Worm (Caenorhabditis elegans) whole organism, L1 larva: ENCODE measurements around the gene cya-2.

Source experiments
- ama-1 ChIP-seq: fragments of 150-350 bp; optimal IDR thresholded peaks from 2 replicates; lab custom pipeline; 2014
- mdl-1 ChIP-seq, 2 experiments: fragments of 150-350 bp; optimal IDR thresholded peaks; 2 replicates each; lab custom pipeline; 2014 to 2017; ENCODE audit warnings: missing biosample characterization in 2 of 2, missing genetic modification characterization in 2 of 2, inconsistent platforms in 1 of 2
- nhr-76 ChIP-seq: sonication (generic microtip); optimal IDR thresholded peaks from 2 replicates; lab custom pipeline; 2017; ENCODE audit warnings: missing biosample characterization, missing genetic modification characterization
- nhr-84 ChIP-seq: sonication (generic microtip); optimal IDR thresholded peaks from 2 replicates; lab custom pipeline; 2017; ENCODE audit warnings: missing biosample characterization, missing genetic modification characterization
- sox-4 ChIP-seq: sonication (generic microtip); optimal IDR thresholded peaks from 2 replicates; lab custom pipeline; 2016; ENCODE audit warnings: missing genetic modification characterization, missing compliant biosample characterization

DNA sequence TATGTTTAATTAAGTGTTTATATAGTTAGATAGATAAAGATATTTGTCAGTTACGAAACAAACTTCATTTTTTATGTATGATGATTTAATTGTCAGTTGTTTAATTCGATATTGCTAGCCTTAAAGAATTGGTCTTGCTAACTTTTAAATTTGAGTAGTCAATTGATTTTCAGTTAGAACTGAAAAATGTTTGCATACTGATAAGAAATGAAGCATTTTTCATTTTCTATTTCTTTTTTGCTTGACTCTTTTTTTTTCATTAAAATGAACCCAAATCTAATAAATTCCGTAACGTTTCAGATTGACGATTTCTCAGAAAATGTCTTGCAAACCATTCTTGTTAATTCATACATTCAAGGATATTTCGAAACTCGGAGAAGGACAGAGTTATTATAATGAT lies 27.2 kb downstream of the cya-2 start, which contains the start of gene math-20:
- no peak for TF ChIP-seq ama-1 (lab: Kevin White, UChicago)
- TF ChIP-seq mdl-1 (tag; optimal IDR thresholded peaks at IDR 0.05; lab: Kevin White, UChicago) = no peak
- TF ChIP-seq nhr-76 (tag; lab: Kevin White, UChicago) = no peak
- TF ChIP-seq sox-4 (tag; lab: Kevin White, UChicago) = no peak
- no peak for TF ChIP-seq nhr-84 (tag; lab: Kevin White, UChicago)
